Worm (Caenorhabditis elegans) whole organism, L4/young adult: ENCODE results near the gene C49G7.7.

Experiments used
- W03F9.2 ChIP-seq: fragments of 150-350 bp; optimal IDR thresholded peaks from 2 replicates; lab custom pipeline; 2014; ENCODE audit warnings: missing biosample characterization, missing genetic modification characterization
- dao-5 ChIP-seq: sonication (generic microtip); optimal IDR thresholded peaks from 2 replicates; lab custom pipeline; 2016; ENCODE audit warnings: missing genotype, missing genetic modification characterization, moderate library complexity, missing compliant biosample characterization
- him-1 ChIP-seq: sonication (generic microtip); optimal IDR thresholded peaks from 2 replicates; lab custom pipeline; 2016; ENCODE audit warnings: missing genotype, missing genetic modification reagents, missing genetic modification characterization, missing compliant biosample characterization

C49G7.7 gene

DNA sequence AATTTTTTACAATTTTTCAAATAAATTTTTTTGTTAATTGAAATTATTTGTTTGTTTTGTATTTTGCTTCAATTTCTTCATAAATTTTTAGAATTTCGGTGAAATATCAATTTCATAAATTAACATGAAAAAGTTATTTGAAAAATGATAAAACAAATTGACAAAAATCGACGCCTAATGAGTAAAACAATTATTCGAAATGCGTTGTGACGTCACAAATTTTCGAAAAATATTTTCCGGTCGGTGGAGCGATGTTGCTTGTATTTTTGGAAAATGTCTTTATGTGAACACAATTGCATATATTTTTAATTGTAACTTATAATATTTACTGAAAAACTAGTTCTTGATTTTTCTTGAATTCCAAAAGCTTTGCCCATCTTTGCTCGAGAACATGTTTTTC is 46.3 kb downstream of the C49G7.7 start:
- no peak for TF ChIP-seq W03F9.2 (tag; lab: Kevin White, UChicago)

DNA sequence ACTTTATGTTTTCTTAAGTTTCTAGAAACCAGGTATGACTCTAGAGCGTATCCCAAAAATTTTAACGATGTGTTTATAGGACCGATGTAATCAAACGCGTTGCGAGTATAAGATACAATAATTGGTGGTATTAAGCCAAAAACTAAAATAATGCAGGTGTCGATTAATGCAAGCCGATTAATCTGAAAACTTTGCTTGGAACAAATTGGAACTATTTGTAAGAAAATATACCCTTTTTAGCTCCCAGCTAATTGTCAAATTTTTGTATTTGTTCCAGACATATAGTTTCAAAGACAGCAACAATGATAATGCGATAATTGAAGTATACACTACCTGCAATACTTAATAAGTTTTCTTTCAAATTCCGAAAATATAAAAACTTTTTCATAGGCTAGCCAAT is 47.0 kb downstream of the C49G7.7 start, which contains the start of gene srh-211:
TSS of gene srh-211 (minus strand) at position 101 of the 400 bp plus-strand sequence.
- TF ChIP-seq dao-5 (no peak), W03F9.2 (tag; lab: Kevin White, UChicago) (no peak), him-1 (tag; lab: Kevin White, UChicago) (no peak)

DNA sequence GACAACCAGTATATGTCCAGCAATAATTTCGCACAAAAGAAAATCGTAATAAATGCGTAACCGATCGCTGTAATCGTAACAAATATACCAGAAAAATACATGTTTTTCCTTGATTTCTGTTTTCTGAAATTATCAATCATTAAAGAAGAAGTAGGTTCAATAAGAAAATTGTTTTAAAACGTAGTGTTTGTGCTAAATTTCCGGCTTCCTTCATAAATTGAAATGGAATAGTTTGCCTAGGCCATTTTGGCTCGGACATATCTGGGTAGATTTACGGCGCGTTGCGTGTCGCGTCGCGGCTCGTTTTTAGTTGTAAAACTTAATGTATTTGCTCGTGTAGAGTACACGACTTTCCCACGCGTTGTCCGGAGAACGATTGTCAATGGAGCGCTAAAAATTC is 48.7 kb downstream of the C49G7.7 start, which contains the start of gene F38H12.5:
TSS of gene F38H12.5 (minus strand) at position 101 of the 400 bp plus-strand sequence.
- TF ChIP-seq dao-5 (no peak), W03F9.2 (tag; lab: Kevin White, UChicago) (no peak), him-1 (tag; lab: Kevin White, UChicago) (no peak)
